Worm (Caenorhabditis elegans) whole organism, young adult: Measurements from ENCODE around the gene nhr-105.

Experiments used
- B0019.2 ChIP-seq: fragments of 200-800 bp; sonication (Bioruptor generic); conservative IDR thresholded peaks from 2 replicates; pipeline ENCODE4 v1.3.6; 2022; ENCODE audit warnings: missing genetic modification reagents, missing genetic modification characterization, missing compliant biosample characterization
- B0336.3 ChIP-seq: fragments of 200-800 bp; sonication (Bioruptor generic); IDR thresholded peaks from 2 replicates; pipeline ENCODE4 v1.3.6; 2022; ENCODE audit warnings: missing genetic modification characterization, missing compliant biosample characterization
- C17E4.6 ChIP-seq: fragments of 200-800 bp; sonication (Bioruptor generic); IDR thresholded peaks from 2 replicates; pipeline ENCODE4 v1.3.6; 2022; ENCODE audit warnings: missing genetic modification reagents, missing genetic modification characterization, missing compliant biosample characterization
- F33H1.4 ChIP-seq: fragments of 200-800 bp; sonication (Bioruptor generic); IDR thresholded peaks from 2 replicates; pipeline ENCODE4 v1.3.6; 2022; ENCODE audit warnings: missing genetic modification reagents, missing genetic modification characterization, missing compliant biosample characterization
- F39B2.1 ChIP-seq: fragments of 200-800 bp; sonication (Bioruptor generic); IDR thresholded peaks from 2 replicates; pipeline ENCODE4 v1.3.6; 2022; ENCODE audit warnings: missing genetic modification reagents, missing genetic modification characterization, missing compliant biosample characterization
- F52B5.7 ChIP-seq: sonication (generic microtip); optimal IDR thresholded peaks from 2 replicates; lab custom pipeline; 2016; ENCODE audit warnings: mild to moderate bottlenecking, missing genetic modification characterization, missing compliant biosample characterization
- F55B11.4 ChIP-seq: sonication (generic microtip); optimal IDR thresholded peaks from 2 replicates; lab custom pipeline; 2016; ENCODE audit warnings: missing compliant biosample characterization, missing genetic modification characterization, borderline replicate concordance; ENCODE audit not compliant: insufficient read depth
- T07F8.4 ChIP-seq: sonication (generic microtip); optimal IDR thresholded peaks from 2 replicates; lab custom pipeline; 2016; ENCODE audit warnings: mild to moderate bottlenecking, missing genetic modification characterization, moderate library complexity, missing compliant biosample characterization
- T26A5.8 ChIP-seq: sonication (generic microtip); optimal IDR thresholded peaks from 2 replicates; lab custom pipeline; 2016; ENCODE audit warnings: missing genetic modification characterization, missing compliant biosample characterization
- Y53G8AR.9 ChIP-seq: fragments of 200-800 bp; sonication (Bioruptor generic); conservative IDR thresholded peaks from 2 replicates; pipeline ENCODE4 v1.3.6; 2022; ENCODE audit warnings: missing genetic modification reagents, missing genetic modification characterization, missing compliant biosample characterization
- Y67H2A.10 ChIP-seq: fragments of 200-800 bp; sonication (Bioruptor generic); conservative IDR thresholded peaks from 2 replicates; pipeline ENCODE4 v1.3.6; 2022; ENCODE audit warnings: missing genetic modification reagents, missing genetic modification characterization, missing compliant biosample characterization
- Y79H2A.3 ChIP-seq: fragments of 200-800 bp; sonication (Bioruptor generic); conservative IDR thresholded peaks from 2 replicates; pipeline ENCODE4 v1.3.6; 2022; ENCODE audit warnings: missing genetic modification reagents, missing genetic modification characterization, missing compliant biosample characterization
- ZK185.1 ChIP-seq: sonication (generic microtip); optimal IDR thresholded peaks from 2 replicates; lab custom pipeline; 2016; ENCODE audit warnings: mild to moderate bottlenecking, missing genetic modification characterization, missing compliant biosample characterization; ENCODE audit not compliant: poor library complexity, severe bottlenecking
- akir-1 ChIP-seq: fragments of 200-800 bp; sonication (Bioruptor generic); optimal IDR thresholded peaks from 2 replicates; lab custom pipeline; 2018; ENCODE audit warnings: mild to moderate bottlenecking, missing genetic modification characterization, moderate library complexity, missing compliant biosample characterization
- aptf-3 ChIP-seq: fragments of 200-800 bp; sonication (Bioruptor generic); IDR thresholded peaks from 2 replicates; pipeline ENCODE4 v1.3.6; 2022; ENCODE audit warnings: missing genetic modification characterization, missing compliant biosample characterization
- attf-3 ChIP-seq: fragments of 200-800 bp; sonication (Bioruptor generic); conservative IDR thresholded peaks from 2 replicates; pipeline ENCODE4 v1.3.6; 2022; ENCODE audit warnings: missing genetic modification reagents, missing genetic modification characterization, missing compliant biosample characterization
- attf-5 ChIP-seq: fragments of 200-800 bp; sonication (Bioruptor generic); optimal IDR thresholded peaks from 2 replicates; lab custom pipeline; 2018; ENCODE audit warnings: mild to moderate bottlenecking, missing genetic modification characterization, missing compliant biosample characterization
- attf-6 ChIP-seq: fragments of 200-800 bp; sonication (Bioruptor generic); IDR thresholded peaks from 2 replicates; pipeline ENCODE4 v1.3.6; 2022; ENCODE audit warnings: missing genetic modification reagents, missing genetic modification characterization, missing compliant biosample characterization
- cebp-2 ChIP-seq: fragments of 200-800 bp; sonication (Bioruptor generic); IDR thresholded peaks from 2 replicates; pipeline ENCODE4 v1.3.6; 2022; ENCODE audit warnings: missing genetic modification characterization, missing compliant biosample characterization
- ceh-27 ChIP-seq: fragments of 200-800 bp; sonication (Bioruptor generic); optimal IDR thresholded peaks from 2 replicates; lab custom pipeline; 2018; ENCODE audit warnings: mild to moderate bottlenecking, missing genetic modification characterization, moderate library complexity, missing compliant biosample characterization
- ceh-58 ChIP-seq: fragments of 200-800 bp; sonication (Bioruptor generic); IDR thresholded peaks from 2 replicates; pipeline ENCODE4 v1.3.6; 2022; ENCODE audit warnings: missing genetic modification characterization, missing compliant biosample characterization
- chd-7 ChIP-seq: sonication (generic microtip); optimal IDR thresholded peaks from 2 replicates; lab custom pipeline; 2016; ENCODE audit warnings: mild to moderate bottlenecking, missing genetic modification characterization, moderate library complexity, missing compliant biosample characterization
- egl-18 ChIP-seq: fragments of 200-800 bp; sonication (Bioruptor generic); IDR thresholded peaks from 2 replicates; pipeline ENCODE4 v1.3.6; 2022; ENCODE audit warnings: missing genetic modification reagents, missing genetic modification characterization, missing compliant biosample characterization
- egrh-3 ChIP-seq: fragments of 200-800 bp; sonication (Bioruptor generic); IDR thresholded peaks from 2 replicates; pipeline ENCODE4 v1.3.6; 2022; ENCODE audit warnings: missing genetic modification reagents, missing genetic modification characterization, missing compliant biosample characterization
- ekl-4 ChIP-seq: fragments of 200-800 bp; sonication (Bioruptor generic); IDR thresholded peaks from 2 replicates; pipeline ENCODE4 v1.3.6; 2022; ENCODE audit warnings: missing genetic modification reagents, missing genetic modification characterization, missing compliant biosample characterization
- ets-4 ChIP-seq: fragments of 200-800 bp; sonication (Bioruptor generic); optimal IDR thresholded peaks from 2 replicates; lab custom pipeline; 2018; ENCODE audit warnings: mild to moderate bottlenecking, missing genetic modification characterization, missing compliant biosample characterization
- gei-17 ChIP-seq: fragments of 200-800 bp; sonication (Bioruptor generic); optimal IDR thresholded peaks from 2 replicates; lab custom pipeline; 2018; ENCODE audit warnings: mild to moderate bottlenecking, missing genetic modification characterization, missing compliant biosample characterization
- hlh-12 ChIP-seq: sonication (generic microtip); optimal IDR thresholded peaks from 2 replicates; lab custom pipeline; 2016; ENCODE audit warnings: missing genetic modification characterization, missing compliant biosample characterization
- hrde-1 ChIP-seq: sonication (generic microtip); optimal IDR thresholded peaks from 2 replicates; lab custom pipeline; 2016; ENCODE audit warnings: missing genetic modification characterization, mild to moderate bottlenecking, missing compliant biosample characterization, moderate library complexity, missing genotype, missing genetic modification reagents, borderline replicate concordance
- let-526 ChIP-seq: fragments of 200-800 bp; sonication (Bioruptor generic); IDR thresholded peaks from 2 replicates; pipeline ENCODE4 v1.3.6; 2022; ENCODE audit warnings: missing genetic modification reagents, missing genetic modification characterization, missing compliant biosample characterization
- lin-35 ChIP-seq, 3 experiments: fragments of 150-350 bp in 2 of 3; sonication (generic microtip) in 1 of 3; optimal IDR thresholded peaks; 2 replicates each; lab custom pipeline; 2014 to 2018; ENCODE audit warnings: missing biosample characterization in 3 of 3, missing genetic modification characterization in 3 of 3, missing genetic modification reagents in 3 of 3
- lin-54 ChIP-seq: fragments of 200-800 bp; sonication (Bioruptor generic); optimal IDR thresholded peaks from 2 replicates; lab custom pipeline; 2018; ENCODE audit warnings: mild to moderate bottlenecking, missing genetic modification characterization, missing compliant biosample characterization
- lsl-1 ChIP-seq: fragments of 200-800 bp; sonication (Bioruptor generic); optimal IDR thresholded peaks from 2 replicates; lab custom pipeline; 2018; ENCODE audit warnings: mild to moderate bottlenecking, missing genetic modification characterization, moderate library complexity, missing compliant biosample characterization
- mxl-1 ChIP-seq: sonication (generic microtip); optimal IDR thresholded peaks from 2 replicates; lab custom pipeline; 2016; ENCODE audit warnings: missing genetic modification characterization, missing compliant biosample characterization
- nhr-27 ChIP-seq: fragments of 200-800 bp; sonication (Bioruptor generic); optimal IDR thresholded peaks from 2 replicates; lab custom pipeline; 2018; ENCODE audit warnings: mild to moderate bottlenecking, missing genetic modification characterization, moderate library complexity, missing compliant biosample characterization
- pbrm-1 ChIP-seq: fragments of 200-800 bp; sonication (Bioruptor generic); IDR thresholded peaks from 2 replicates; pipeline ENCODE4 v1.3.6; 2022; ENCODE audit warnings: missing genetic modification reagents, missing genetic modification characterization, missing compliant biosample characterization
- pha-4 ChIP-seq: fragments of 150-350 bp; sonication (generic microtip); optimal IDR thresholded peaks from 2 replicates; lab custom pipeline; 2014; ENCODE audit warnings: missing biosample characterization, missing genetic modification reagents, missing genetic modification characterization
- rec-8 ChIP-seq, 2 experiments: sonication (generic microtip); optimal IDR thresholded peaks; 2 replicates each; lab custom pipeline; 2016; ENCODE audit warnings: mild to moderate bottlenecking in 2 of 2, missing genetic modification characterization in 2 of 2, missing genetic modification reagents in 2 of 2, missing genotype in 2 of 2, missing biosample characterization in 1 of 2, missing compliant biosample characterization in 1 of 2, moderate library complexity in 1 of 2
- sdz-38 ChIP-seq: sonication (generic microtip); optimal IDR thresholded peaks from 2 replicates; lab custom pipeline; 2016; ENCODE audit warnings: missing genotype, missing genetic modification characterization, missing compliant biosample characterization
- snpc-1.1 ChIP-seq: sonication (generic microtip); optimal IDR thresholded peaks from 2 replicates; lab custom pipeline; 2017; ENCODE audit warnings: missing genetic modification characterization, mild to moderate bottlenecking, missing compliant biosample characterization, antibody characterized with exemption, moderate library complexity, missing genotype, missing genetic modification reagents; ENCODE audit not compliant: insufficient read depth
- snpc-1.3 ChIP-seq: sonication (generic microtip); optimal IDR thresholded peaks from 2 replicates; lab custom pipeline; 2017; ENCODE audit warnings: missing genetic modification characterization, mild to moderate bottlenecking, missing compliant biosample characterization, antibody characterized with exemption, moderate library complexity, missing genotype, missing genetic modification reagents; ENCODE audit not compliant: insufficient read depth
- somi-1 ChIP-seq: fragments of 200-800 bp; sonication (Bioruptor generic); optimal IDR thresholded peaks from 2 replicates; lab custom pipeline; 2018; ENCODE audit warnings: mild to moderate bottlenecking, missing genetic modification characterization, missing compliant biosample characterization
- tbp1 ChIP-seq: fragments of 200-800 bp; sonication (Bioruptor generic); optimal IDR thresholded peaks from 2 replicates; lab custom pipeline; 2018; ENCODE audit warnings: mild to moderate bottlenecking, missing genetic modification characterization, missing compliant biosample characterization
- tbx-9 ChIP-seq: sonication (generic microtip); optimal IDR thresholded peaks from 2 replicates; lab custom pipeline; 2016; ENCODE audit warnings: borderline replicate concordance, missing genetic modification characterization, inconsistent platforms, missing compliant biosample characterization
- zim-3 ChIP-seq: sonication (generic microtip); optimal IDR thresholded peaks from 2 replicates; lab custom pipeline; 2017; ENCODE audit warnings: mild to moderate bottlenecking, missing genetic modification characterization, moderate library complexity, missing compliant biosample characterization
- ztf-22 ChIP-seq: fragments of 200-800 bp; sonication (Bioruptor generic); optimal IDR thresholded peaks from 2 replicates; lab custom pipeline; 2018; ENCODE audit warnings: mild to moderate bottlenecking, missing genetic modification characterization, moderate library complexity, missing compliant biosample characterization
- ztf-25 ChIP-seq: fragments of 200-800 bp; sonication (Bioruptor generic); IDR thresholded peaks from 2 replicates; pipeline ENCODE4 v1.3.6; 2022; ENCODE audit warnings: missing genetic modification reagents, missing genetic modification characterization, missing compliant biosample characterization
- ztf-26 ChIP-seq: sonication (generic microtip); optimal IDR thresholded peaks from 2 replicates; lab custom pipeline; 2017; ENCODE audit warnings: missing genetic modification characterization, missing compliant biosample characterization

nhr-105 gene

ce11 chrIV:7047762-7048178 is 2.2 kb upstream of the nhr-105 start (continued):
- TF ChIP-seq ceh-58 (GFP tag; lab: Robert Waterston, UW) (no peak), zim-3 (tag; lab: Kevin White, UChicago) (no peak), F52B5.7 (tag; lab: Kevin White, UChicago) (no peak), F39B2.1 (GFP tag; lab: Robert Waterston, UW) (no peak), chd-7 (tag; lab: Kevin White, UChicago) (peak; percentile 83), akir-1 (GFP tag; lab: Kevin White, UChicago) (no peak), ekl-4 (GFP tag; lab: Robert Waterston, UW) (no peak), attf-3 (GFP tag; lab: Robert Waterston, UW) (no peak), attf-5 (peak; percentile 73), lin-54 (GFP tag; lab: Kevin White, UChicago) (peak; percentile 39), Y53G8AR.9 (GFP tag; lab: Robert Waterston, UW) (0 out of 2 replicates have a peak, but pooled peaks have one; percentile 19), B0019.2 (GFP tag; lab: Robert Waterston, UW) (no peak), ztf-25 (GFP tag; lab: Robert Waterston, UW) (no peak), ceh-27 (GFP tag; lab: Kevin White, UChicago) (no peak), pha-4 (no peak), T07F8.4 (tag; lab: Kevin White, UChicago) (no peak), aptf-3 (GFP tag; lab: Robert Waterston, UW) (no peak), egl-18 (GFP tag; lab: Robert Waterston, UW) (no peak), let-526 (GFP tag; lab: Robert Waterston, UW) (peak; percentile 6; the same call in 1 of the 2 replicates), snpc-1.3 (no peak), ztf-26 (tag; lab: Kevin White, UChicago) (peak; percentile 62), sdz-38 (tag; lab: Kevin White, UChicago) (no peak), attf-6 (GFP tag; lab: Robert Waterston, UW) (no peak), hlh-12 (no peak), somi-1 (GFP tag; lab: Kevin White, UChicago) (no peak), snpc-1.1 (tag; lab: Kevin White, UChicago) (no peak), F33H1.4 (no peak), pbrm-1 (no peak), lin-35 (GFP tag; optimal IDR thresholded peaks at IDR 0.05; lab: Kevin White, UChicago) (no peak), rec-8 (tag; optimal IDR thresholded peaks at IDR 0.05; lab: Kevin White, UChicago) (no peak), Y67H2A.10 (GFP tag; lab: Robert Waterston, UW) (no peak), gei-17 (GFP tag; lab: Kevin White, UChicago) (no peak), cebp-2 (GFP tag; lab: Robert Waterston, UW) (no peak), ets-4 (GFP tag; lab: Kevin White, UChicago) (no peak), C17E4.6 (no peak), ZK185.1 (tag; lab: Kevin White, UChicago) (peak; percentile 70), F55B11.4 (tag; lab: Kevin White, UChicago) (no peak), tbp1 (peak; percentile 40), tbx-9 (tag; lab: Kevin White, UChicago) (no peak), ztf-22 (GFP tag; lab: Kevin White, UChicago) (peak; percentile 75), nhr-27 (tag; lab: Kevin White, UChicago) (no peak), mxl-1 (tag; lab: Kevin White, UChicago) (no peak), hrde-1 (tag; lab: Kevin White, UChicago) (no peak), lsl-1 (GFP tag; lab: Kevin White, UChicago) (no peak), Y79H2A.3 (GFP tag; lab: Robert Waterston, UW) (no peak), T26A5.8 (tag; lab: Kevin White, UChicago) (no peak), B0336.3 (GFP tag; lab: Robert Waterston, UW) (peak; percentile 48; the same call in 1 of the 2 replicates), egrh-3 (GFP tag; lab: Robert Waterston, UW) (no peak)
